Fruit fly (Drosophila melanogaster): ENCODE measurements around the gene CG42331.

The CG42331 gene

dm6 chr3R:24829887-24830351 is 57.9 kb downstream of the CG42331 start, which contains the start of the genes Kaz and CG43273 (continued):
- TF ChIP-seq sima (GFP tag; optimal IDR thresholded peaks at IDR 0.05): no peak
- TF ChIP-seq ranshi (GFP tag; IDR thresholded peaks at IDR 0.05): no peak
- peak; percentile 60 for TF ChIP-seq CG2116 (GFP tag; optimal IDR thresholded peaks at IDR 0.05)
- peak; percentile 44 for TF ChIP-seq CG17186 (GFP tag; optimal IDR thresholded peaks at IDR 0.05)
- TF ChIP-seq YL-1 (GFP tag; optimal IDR thresholded peaks at IDR 0.05): peak; percentile 69
- no peak for TF ChIP-seq CG10543 (GFP tag; optimal IDR thresholded peaks at IDR 0.05)
- peak; percentile 77 for TF ChIP-seq CG13424 (tag; optimal IDR thresholded peaks at IDR 0.05)
- TF ChIP-seq Chrac-16 (GFP tag; optimal IDR thresholded peaks at IDR 0.05): peak; percentile 59
- TF ChIP-seq her (GFP tag; optimal IDR thresholded peaks at IDR 0.05): no peak
- peak in 1 of 2 experiments; percentile 68 for TF ChIP-seq dpn (GFP tag; optimal IDR thresholded peaks at IDR 0.05)
- peak; percentile 100 for TF ChIP-seq Sry-β (GFP tag; optimal IDR thresholded peaks at IDR 0.05)
- 0 out of 2 replicates have a peak, but pooled peaks have one; percentile 19 for TF ChIP-seq wdn (GFP tag; IDR thresholded peaks at IDR 0.05)
- TF ChIP-seq Awh (GFP tag; IDR thresholded peaks at IDR 0.05): no peak
- TF ChIP-seq CG1602 (GFP tag; optimal IDR thresholded peaks at IDR 0.05): peak; percentile 48
- TF ChIP-seq insv (GFP tag; optimal IDR thresholded peaks at IDR 0.05): peak in 1 of 2 experiments; percentile 14
- TF ChIP-seq CG8765 (GFP tag; IDR thresholded peaks at IDR 0.05): no peak
- peak; percentile 17 for TF ChIP-seq chn (GFP tag; optimal IDR thresholded peaks at IDR 0.05)
- TF ChIP-seq Fer1 (GFP tag; optimal IDR thresholded peaks at IDR 0.05): no peak
- no peak for TF ChIP-seq tx (GFP tag; optimal IDR thresholded peaks at IDR 0.05)
- TF ChIP-seq CG2712 (tag; optimal IDR thresholded peaks at IDR 0.05): peak; percentile 70
- peak; percentile 22 for TF ChIP-seq CG1233 (GFP tag; optimal IDR thresholded peaks at IDR 0.05)
- TF ChIP-seq MBD-R2 (GFP tag; IDR thresholded peaks at IDR 0.05): peak; percentile 82
- no peak for TF ChIP-seq Blimp-1 (GFP tag; optimal IDR thresholded peaks at IDR 0.05)
- TF ChIP-seq hb (GFP tag; IDR thresholded peaks at IDR 0.05; ENCODE audit: partially characterized antibody): no peak
- TF ChIP-seq tgo (GFP tag; IDR thresholded peaks at IDR 0.05): peak; percentile 26; the same call in 1 of the 3 replicates
- TF ChIP-seq sug (tag; optimal IDR thresholded peaks at IDR 0.05): no peak
- TF ChIP-seq stc (GFP tag; IDR thresholded peaks at IDR 0.05): 0 out of 2 replicates have a peak, but pooled peaks have one; percentile 11
- peak; percentile 50 for TF ChIP-seq CG9215 (GFP tag; IDR thresholded peaks at IDR 0.05)
- peak in 1 of 3 experiments; percentile 65 for TF ChIP-seq lola (GFP tag; optimal IDR thresholded peaks at IDR 0.05)
- TF ChIP-seq NfI (GFP tag; optimal IDR thresholded peaks at IDR 0.05): peak; percentile 74
- TF ChIP-seq Hr51 (GFP tag; optimal IDR thresholded peaks at IDR 0.05): peak in 1 of 2 experiments; percentile 13
- TF ChIP-seq CG18619 (GFP tag; optimal IDR thresholded peaks at IDR 0.05): peak; percentile 36
- TF ChIP-seq crp (GFP tag; optimal IDR thresholded peaks at IDR 0.05): peak; percentile 34 to 89
- TF ChIP-seq CG18476 (GFP tag; optimal IDR thresholded peaks at IDR 0.05): peak; percentile 31
- TF ChIP-seq CG7745 (tag; optimal IDR thresholded peaks at IDR 0.05): no peak
- TF ChIP-seq Hr3 (GFP tag; optimal IDR thresholded peaks at IDR 0.05): peak; percentile 48
- peak; percentile 74 for TF ChIP-seq CG8924 (tag; optimal IDR thresholded peaks at IDR 0.05)
- peak; percentile 75 for TF ChIP-seq CG3847 (GFP tag; IDR thresholded peaks at IDR 0.05)
- TF ChIP-seq zfh2 (GFP tag; optimal IDR thresholded peaks at IDR 0.05): peak; percentile 20
- no peak for TF ChIP-seq CG17612 (GFP tag; IDR thresholded peaks at IDR 0.05)
- no peak for TF ChIP-seq sens-2 (GFP tag; IDR thresholded peaks at IDR 0.05)
- TF ChIP-seq Abd-B (GFP tag; optimal IDR thresholded peaks at IDR 0.05): peak; percentile 81
- peak; percentile 66 for TF ChIP-seq Ssrp (tag; optimal IDR thresholded peaks at IDR 0.05)
- no peak for TF ChIP-seq disco-r (GFP tag; optimal IDR thresholded peaks at IDR 0.05)
- peak; percentile 40; the same call in 1 of the 2 replicates for TF ChIP-seq CG6272 (GFP tag; IDR thresholded peaks at IDR 0.05)
- peak; percentile 33 for TF ChIP-seq fd3F (GFP tag; optimal IDR thresholded peaks at IDR 0.05)
- TF ChIP-seq CG30403 (GFP tag; optimal IDR thresholded peaks at IDR 0.05): peak; percentile 77
- TF ChIP-seq CG2202 (tag; optimal IDR thresholded peaks at IDR 0.05): peak; percentile 12
- TF ChIP-seq ato (GFP tag; IDR thresholded peaks at IDR 0.05; ENCODE audit: partially characterized antibody): no peak
- peak; percentile 34; the same call in 1 of the 3 replicates for TF ChIP-seq zfh1 (GFP tag; IDR thresholded peaks at IDR 0.05)
